Fruit fly (Drosophila melanogaster): ENCODE results near the gene CG17560.

DNA sequence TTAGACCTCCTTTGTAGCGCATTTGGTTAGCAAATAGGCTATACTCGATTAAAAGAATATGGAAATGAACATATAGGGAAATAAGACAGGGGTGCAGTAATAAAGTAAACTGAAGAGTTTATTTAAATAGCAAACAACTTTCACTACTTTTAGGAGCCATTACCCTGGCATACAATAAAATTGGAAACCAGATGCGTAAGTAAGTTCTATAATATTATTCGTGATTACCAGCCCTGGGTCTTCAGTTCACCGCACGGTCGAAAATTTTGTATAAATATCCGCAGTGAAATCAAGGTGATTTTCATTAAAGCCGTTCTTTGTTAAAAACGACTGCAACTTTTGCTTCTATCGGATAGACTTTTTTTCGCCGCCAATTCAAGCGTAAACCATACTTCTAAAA lies 2.7 kb upstream of the CG17560 start, which contains the start of gene CG17562:
- TF ChIP-seq CG14710 (tag; optimal IDR thresholded peaks at IDR 0.05) (no peak), CG31224 (GFP tag; IDR thresholded peaks at IDR 0.05) (no peak)
